Fruit fly (Drosophila melanogaster) whole organism, prepupa: Measurements from ENCODE around the gene CG34135.

Source experiments
- Blimp-1 ChIP-seq: fragments of 200-800 bp; sonication (Bioruptor generic); optimal IDR thresholded peaks from 3 replicates; lab custom pipeline; 2017; ENCODE audit warnings: missing biosample characterization, missing genetic modification characterization, mild to moderate bottlenecking, moderate library complexity, missing genetic modification reagents
- CG10631 ChIP-seq: fragments of 200-800 bp; sonication (Bioruptor generic); optimal IDR thresholded peaks from 2 replicates; lab custom pipeline; 2016; ENCODE audit warnings: missing biosample characterization, missing genetic modification characterization
- CG16779 ChIP-seq: fragments of 200-800 bp; sonication (Bioruptor generic); optimal IDR thresholded peaks from 3 replicates; lab custom pipeline; 2017; ENCODE audit warnings: missing biosample characterization, mild to moderate bottlenecking, missing genetic modification characterization
- CG6854 ChIP-seq: fragments of 200-800 bp; sonication (Bioruptor generic); optimal IDR thresholded peaks from 2 replicates; lab custom pipeline; 2017; ENCODE audit warnings: missing biosample characterization, mild to moderate bottlenecking, missing genetic modification characterization
- CG8119 ChIP-seq: fragments of 200-800 bp; sonication (Bioruptor generic); IDR thresholded peaks from 3 replicates; pipeline ENCODE4 v1.3.6; 2022; ENCODE audit warnings: missing biosample characterization, missing genetic modification characterization
- CG9139 ChIP-seq: fragments of 200-800 bp; sonication (Bioruptor generic); optimal IDR thresholded peaks from 3 replicates; lab custom pipeline; 2017; ENCODE audit warnings: missing biosample characterization, mild to moderate bottlenecking, missing genetic modification characterization
- Hr4 ChIP-seq: fragments of 200-800 bp; sonication (Bioruptor generic); optimal IDR thresholded peaks from 3 replicates; lab custom pipeline; 2016; ENCODE audit warnings: missing biosample characterization, missing genetic modification characterization
- acj6 ChIP-seq: fragments of 200-800 bp; sonication (Bioruptor generic); optimal IDR thresholded peaks from 3 replicates; lab custom pipeline; 2016; ENCODE audit warnings: missing biosample characterization, missing genetic modification characterization
- fd59A ChIP-seq: fragments of 200-800 bp; sonication (Bioruptor generic); optimal IDR thresholded peaks from 2 replicates; lab custom pipeline; 2017; ENCODE audit warnings: missing biosample characterization, mild to moderate bottlenecking, missing genetic modification characterization, missing genetic modification reagents
- fd85E ChIP-seq: fragments of 200-800 bp; sonication (Bioruptor generic); optimal IDR thresholded peaks from 3 replicates; lab custom pipeline; 2016; ENCODE audit warnings: missing biosample characterization, missing genetic modification characterization
- fkh ChIP-seq: fragments of 200-800 bp; sonication (Bioruptor generic); optimal IDR thresholded peaks from 3 replicates; lab custom pipeline; 2017; ENCODE audit warnings: missing biosample characterization, mild to moderate bottlenecking, missing genetic modification characterization, moderate library complexity
- net ChIP-seq: fragments of 200-800 bp; sonication (Bioruptor generic); optimal IDR thresholded peaks from 3 replicates; lab custom pipeline; 2016; ENCODE audit warnings: missing biosample characterization, missing genetic modification characterization
- spab ChIP-seq: fragments of 200-800 bp; sonication (Bioruptor generic); optimal IDR thresholded peaks from 2 replicates; lab custom pipeline; 2017; ENCODE audit warnings: missing biosample characterization, mild to moderate bottlenecking, missing genetic modification characterization, missing genetic modification reagents
- svp ChIP-seq: fragments of 200-800 bp; sonication (Bioruptor generic); peaks from one replicate; lab custom pipeline; 2016; ENCODE audit warnings: missing biosample characterization, missing genetic modification characterization

DNA sequence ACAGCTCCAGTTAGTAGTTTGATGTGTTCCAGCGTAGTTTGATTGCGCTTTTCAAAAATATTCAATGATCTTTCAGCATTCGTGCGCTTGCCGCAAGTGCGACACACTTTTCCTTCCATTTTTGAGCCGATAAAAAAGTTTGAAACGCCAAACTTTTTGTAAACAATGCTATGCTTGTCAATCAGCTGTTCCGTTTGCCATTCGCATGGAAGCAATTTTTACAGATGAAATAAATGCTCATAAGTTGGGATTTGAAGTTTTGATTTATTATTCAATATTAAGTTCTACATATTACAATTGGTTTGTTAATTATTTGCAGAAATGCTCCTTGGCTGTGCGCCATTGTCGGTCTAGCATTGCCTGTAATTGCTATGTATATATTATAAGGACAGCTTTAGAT, 38.4 kb downstream of the CG34135 start, which contains the start of gene ranshi:
- TF ChIP-seq CG6854 (GFP tag; lab: Kevin White, UChicago): no peak
- no peak for TF ChIP-seq acj6 (GFP tag; lab: Kevin White, UChicago)
- no peak for TF ChIP-seq CG16779 (tag; lab: Kevin White, UChicago)
- no peak for TF ChIP-seq CG10631 (GFP tag; lab: Kevin White, UChicago)
- TF ChIP-seq fd85E (GFP tag; lab: Kevin White, UChicago): no peak
- TF ChIP-seq Blimp-1 (GFP tag; lab: Kevin White, UChicago): no peak
- no peak for TF ChIP-seq fkh
- no peak for TF ChIP-seq CG8119 (GFP tag; lab: Robert Waterston, UW)
- TF ChIP-seq fd59A: no peak
- no peak for TF ChIP-seq net (GFP tag; lab: Kevin White, UChicago)
- no peak for TF ChIP-seq svp (GFP tag; lab: Kevin White, UChicago)
- TF ChIP-seq Hr4 (GFP tag; lab: Kevin White, UChicago): no peak
- TF ChIP-seq CG9139 (GFP tag; lab: Kevin White, UChicago): no peak
- TF ChIP-seq spab (GFP tag; lab: Kevin White, UChicago): no peak
